Fruit fly (Drosophila melanogaster) whole organism, pupa: Measurements from ENCODE around the gene CG18661.

ENCODE experiments used
- CG10348 ChIP-seq: fragments of 200-800 bp; sonication (Bioruptor generic); IDR thresholded peaks from 2 replicates; pipeline ENCODE4 v1.3.6; 2022; ENCODE audit warnings: missing biosample characterization, missing genetic modification characterization
- CG12605 ChIP-seq: fragments of 200-800 bp; sonication (Bioruptor generic); IDR thresholded peaks from 2 replicates; pipeline ENCODE4 v1.3.6; 2022; ENCODE audit warnings: missing biosample characterization, missing genetic modification characterization
- CG13204 ChIP-seq: fragments of 200-800 bp; sonication (Bioruptor generic); optimal IDR thresholded peaks from 2 replicates; lab custom pipeline; 2018; ENCODE audit warnings: missing biosample characterization, mild to moderate bottlenecking, missing genetic modification characterization, moderate library complexity
- CG14655 ChIP-seq: fragments of 200-800 bp; sonication (Bioruptor generic); optimal IDR thresholded peaks from 3 replicates; lab custom pipeline; 2017; ENCODE audit warnings: mild to moderate bottlenecking, missing biosample characterization, missing genetic modification reagents, missing genetic modification characterization
- CG15710 ChIP-seq: fragments of 200-800 bp; sonication (Bioruptor generic); optimal IDR thresholded peaks from 2 replicates; lab custom pipeline; 2018; ENCODE audit warnings: missing biosample characterization, mild to moderate bottlenecking, missing genetic modification characterization, moderate library complexity
- CG17806 ChIP-seq: fragments of 200-800 bp; sonication (Bioruptor generic); optimal IDR thresholded peaks from 2 replicates; lab custom pipeline; 2018; ENCODE audit warnings: missing biosample characterization, mild to moderate bottlenecking, missing genetic modification characterization, moderate library complexity
- CG32121 ChIP-seq: fragments of 200-800 bp; sonication (Bioruptor generic); IDR thresholded peaks from 2 replicates; pipeline ENCODE4 v1.3.6; 2022; ENCODE audit warnings: missing biosample characterization, missing genetic modification characterization
- CG34367 ChIP-seq: fragments of 200-800 bp; sonication (Bioruptor generic); optimal IDR thresholded peaks from 2 replicates; lab custom pipeline; 2018; ENCODE audit warnings: missing biosample characterization, mild to moderate bottlenecking, missing genetic modification characterization
- CG4496 ChIP-seq: fragments of 200-800 bp; sonication (Bioruptor generic); IDR thresholded peaks from 3 replicates; pipeline ENCODE4 v1.3.6; 2022; ENCODE audit warnings: missing biosample characterization, missing genetic modification characterization
- CG8159 ChIP-seq: fragments of 200-800 bp; sonication (Bioruptor generic); optimal IDR thresholded peaks from 3 replicates; lab custom pipeline; 2018; ENCODE audit warnings: missing biosample characterization, mild to moderate bottlenecking, missing genetic modification characterization, moderate library complexity
- CG8301 ChIP-seq: fragments of 200-800 bp; sonication (Bioruptor generic); optimal IDR thresholded peaks from 2 replicates; lab custom pipeline; 2018; ENCODE audit warnings: missing biosample characterization, mild to moderate bottlenecking, missing genetic modification characterization
- CG9948 ChIP-seq: fragments of 200-800 bp; sonication (Bioruptor generic); optimal IDR thresholded peaks from 2 replicates; lab custom pipeline; 2018; ENCODE audit warnings: missing biosample characterization, mild to moderate bottlenecking, missing genetic modification characterization, moderate library complexity
- D1 ChIP-seq: fragments of 200-800 bp; sonication (Bioruptor generic); optimal IDR thresholded peaks from 2 replicates; lab custom pipeline; 2018; ENCODE audit warnings: missing biosample characterization, mild to moderate bottlenecking, missing genetic modification characterization, moderate library complexity
- EcR ChIP-seq: fragments of 200-800 bp; sonication (Bioruptor generic); optimal IDR thresholded peaks from 3 replicates; lab custom pipeline; 2019; ENCODE audit warnings: missing biosample characterization, missing genetic modification characterization, mild to moderate bottlenecking, moderate library complexity, missing genetic modification reagents
- Ets98B ChIP-seq: fragments of 200-800 bp; sonication (Bioruptor generic); IDR thresholded peaks from 2 replicates; pipeline ENCODE4 v1.3.6; 2022; ENCODE audit warnings: missing biosample characterization, missing genetic modification characterization
- Pif1A ChIP-seq: fragments of 200-800 bp; sonication (Bioruptor generic); optimal IDR thresholded peaks from 3 replicates; lab custom pipeline; 2016; ENCODE audit warnings: missing biosample characterization, missing genetic modification characterization
- Pif1B ChIP-seq: fragments of 200-800 bp; sonication (Bioruptor generic); optimal IDR thresholded peaks from 3 replicates; lab custom pipeline; 2016; ENCODE audit warnings: missing biosample characterization, missing genetic modification characterization
- Snoo ChIP-seq: fragments of 200-800 bp; sonication (Bioruptor generic); optimal IDR thresholded peaks from 3 replicates; lab custom pipeline; 2017; ENCODE audit warnings: missing biosample characterization, mild to moderate bottlenecking, missing genetic modification characterization, inconsistent platforms
- fd96Ca ChIP-seq: fragments of 200-800 bp; sonication (Bioruptor generic); IDR thresholded peaks from 3 replicates; pipeline ENCODE4 v1.3.6; 2022; ENCODE audit warnings: missing biosample characterization, missing genetic modification characterization
- gl ChIP-seq: fragments of 200-800 bp; sonication (Bioruptor generic); optimal IDR thresholded peaks from 2 replicates; lab custom pipeline; 2018; ENCODE audit warnings: missing biosample characterization, mild to moderate bottlenecking, missing genetic modification characterization
- rn ChIP-seq: fragments of 200-800 bp; sonication (Bioruptor generic); IDR thresholded peaks from 2 replicates; pipeline ENCODE4 v1.3.6; 2022; ENCODE audit warnings: missing biosample characterization, missing genetic modification characterization

Gene CG18661

dm6 chr2L:8991583-8991982, 5.8 kb upstream of the CG18661 start, which contains the start of gene CG9555:
CG9555 (plus strand) TSS chr2L:8991735.
- TF ChIP-seq CG14655 (GFP tag; lab: Kevin White, UChicago) (no peak), CG8159 (no peak), CG8301 (no peak), CG4496 (no peak), CG34367 (tag; lab: Kevin White, UChicago) (no peak), fd96Ca (GFP tag; lab: Robert Waterston, UW) (no peak), Snoo (tag; lab: Kevin White, UChicago) (no peak), CG13204 (GFP tag; lab: Kevin White, UChicago) (no peak), rn (GFP tag; lab: Robert Waterston, UW) (no peak), EcR (GFP tag; lab: Kevin White, UChicago) (no peak), CG32121 (no peak), gl (tag; lab: Kevin White, UChicago) (no peak), Pif1A (GFP tag; lab: Kevin White, UChicago) (no peak)

- no peak for TF ChIP-seq fd96Ca (GFP tag; lab: Robert Waterston, UW)
- no peak for TF ChIP-seq gl (tag; lab: Kevin White, UChicago)
- no peak for TF ChIP-seq CG17806 (tag; lab: Kevin White, UChicago)
- no peak for TF ChIP-seq CG14655 (GFP tag; lab: Kevin White, UChicago)
- TF ChIP-seq CG4496, result no peak
- TF ChIP-seq CG10348 (GFP tag; lab: Robert Waterston, UW), result no peak
- no peak for TF ChIP-seq CG15710
- no peak for TF ChIP-seq Pif1A (GFP tag; lab: Kevin White, UChicago)
- no peak for TF ChIP-seq CG13204 (GFP tag; lab: Kevin White, UChicago)
- no peak for TF ChIP-seq CG32121
- no peak for TF ChIP-seq CG8301
- TF ChIP-seq CG12605, result no peak
- no peak for TF ChIP-seq Snoo (tag; lab: Kevin White, UChicago)
- TF ChIP-seq rn (GFP tag; lab: Robert Waterston, UW), result no peak
- TF ChIP-seq D1, result no peak
- TF ChIP-seq EcR (GFP tag; lab: Kevin White, UChicago), result no peak
- TF ChIP-seq Pif1B, result no peak
- no peak for TF ChIP-seq CG8159
- no peak for TF ChIP-seq CG34367 (tag; lab: Kevin White, UChicago)
These were observed 3.6 kb upstream of the CG18661 start, which contains the start of gene CG17906 for dm6 chr2L:8993650-8994441. CG17906 (plus strand) TSS chr2L:8994391.

dm6 chr2L:8998237-8998636, 832 bp downstream of the CG18661 start, which contains the start of gene Try29F:
Try29F (plus strand) TSS chr2L:8998537.
- TF ChIP-seq CG12605, result no peak
- no peak for TF ChIP-seq CG15710
- no peak for TF ChIP-seq CG9948 (tag; lab: Kevin White, UChicago)
- no peak for TF ChIP-seq rn (GFP tag; lab: Robert Waterston, UW)
- no peak for TF ChIP-seq CG32121
- TF ChIP-seq Pif1A (GFP tag; lab: Kevin White, UChicago), result no peak
- no peak for TF ChIP-seq Ets98B (GFP tag; lab: Robert Waterston, UW)

- TF ChIP-seq CG12605 (no peak), CG8301 (no peak), Pif1B (no peak), CG15710 (no peak), CG8159 (no peak), rn (GFP tag; lab: Robert Waterston, UW) (no peak), CG10348 (GFP tag; lab: Robert Waterston, UW) (no peak), Ets98B (GFP tag; lab: Robert Waterston, UW) (no peak), Pif1A (GFP tag; lab: Kevin White, UChicago) (no peak), CG34367 (tag; lab: Kevin White, UChicago) (no peak), CG4496 (no peak), EcR (GFP tag; lab: Kevin White, UChicago) (no peak), CG14655 (GFP tag; lab: Kevin White, UChicago) (no peak), CG9948 (tag; lab: Kevin White, UChicago) (no peak), CG32121 (no peak), fd96Ca (GFP tag; lab: Robert Waterston, UW) (no peak)
These were observed 12.9 kb downstream of the CG18661 start, which contains the start of gene CG9568 for dm6 chr2L:9010267-9010666. CG9568 (plus strand) TSS chr2L:9010583.

- TF ChIP-seq CG9948 (tag; lab: Kevin White, UChicago) (no peak), Snoo (tag; lab: Kevin White, UChicago) (no peak), CG14655 (GFP tag; lab: Kevin White, UChicago) (no peak), CG8301 (no peak), Ets98B (GFP tag; lab: Robert Waterston, UW) (no peak), CG12605 (no peak), EcR (GFP tag; lab: Kevin White, UChicago) (no peak), fd96Ca (GFP tag; lab: Robert Waterston, UW) (no peak), CG15710 (no peak), gl (tag; lab: Kevin White, UChicago) (no peak), CG17806 (tag; lab: Kevin White, UChicago) (no peak), CG13204 (GFP tag; lab: Kevin White, UChicago) (no peak), D1 (no peak), rn (GFP tag; lab: Robert Waterston, UW) (no peak), Pif1B (no peak), CG4496 (no peak), CG10348 (GFP tag; lab: Robert Waterston, UW) (no peak), CG32121 (no peak)
These were observed 14.3 kb downstream of the CG18661 start, which contains the start of gene CG13102 for dm6 chr2L:9011543-9012238. CG13102 (plus strand) TSS chr2L:9012188.
